Worm (Caenorhabditis elegans): ENCODE measurements around the gene cox-15.

ce11 chrII:11281177-11281576 is 46.4 kb upstream of the cox-15 start:
- TF ChIP-seq him-1 (tag; optimal IDR thresholded peaks at IDR 0.05) = no peak
- TF ChIP-seq W03F9.2 (tag; optimal IDR thresholded peaks at IDR 0.05) = no peak
